Worm (Caenorhabditis elegans) whole organism, early embryonic: ENCODE measurements around the gene ZC443.7.

ENCODE experiments used
- aly-1 ChIP-seq: sonication (generic microtip); optimal IDR thresholded peaks from 2 replicates; lab custom pipeline; 2016; ENCODE audit warnings: missing genetic modification characterization, missing compliant biosample characterization
- ama-1 ChIP-seq: fragments of 150-350 bp; optimal IDR thresholded peaks from 2 replicates; lab custom pipeline; 2014
- ceh-13 ChIP-seq: fragments of 200-800 bp; sonication (Bioruptor generic); optimal IDR thresholded peaks from 2 replicates; lab custom pipeline; 2018; ENCODE audit warnings: mild to moderate bottlenecking, missing genetic modification characterization, missing compliant biosample characterization
- ceh-36 ChIP-seq: sonication (generic microtip); optimal IDR thresholded peaks from 2 replicates; lab custom pipeline; 2016; ENCODE audit warnings: missing genetic modification characterization, inconsistent platforms, missing compliant biosample characterization
- flt-1 ChIP-seq: fragments of 200-800 bp; sonication (Bioruptor generic); IDR thresholded peaks from 2 replicates; pipeline ENCODE4 v1.3.6; 2022; ENCODE audit warnings: missing genetic modification characterization, missing compliant biosample characterization
- hmbx-1 ChIP-seq: sonication (generic microtip); optimal IDR thresholded peaks from 2 replicates; lab custom pipeline; 2016; ENCODE audit warnings: mild to moderate bottlenecking, missing genetic modification characterization, missing compliant biosample characterization
- pes-1 ChIP-seq: fragments of 200-800 bp; sonication (Bioruptor generic); IDR thresholded peaks from 2 replicates; pipeline ENCODE4 v1.3.6; 2022; ENCODE audit warnings: missing genetic modification reagents, missing genetic modification characterization, missing compliant biosample characterization

- TF ChIP-seq pes-1 (GFP tag; lab: Robert Waterston, UW) (no peak), ceh-36 (no peak), flt-1 (GFP tag; lab: Robert Waterston, UW) (no peak), ceh-13 (GFP tag; lab: Kevin White, UChicago) (no peak), hmbx-1 (no peak), aly-1 (tag; lab: Kevin White, UChicago) (no peak), ama-1 (no peak)
Measured at ce11 chrV:12844748-12845147, 38.5 kb downstream of the ZC443.7 start.
